Fruit fly (Drosophila melanogaster): ENCODE data around the gene CG3386.

CG3386 gene

DNA sequence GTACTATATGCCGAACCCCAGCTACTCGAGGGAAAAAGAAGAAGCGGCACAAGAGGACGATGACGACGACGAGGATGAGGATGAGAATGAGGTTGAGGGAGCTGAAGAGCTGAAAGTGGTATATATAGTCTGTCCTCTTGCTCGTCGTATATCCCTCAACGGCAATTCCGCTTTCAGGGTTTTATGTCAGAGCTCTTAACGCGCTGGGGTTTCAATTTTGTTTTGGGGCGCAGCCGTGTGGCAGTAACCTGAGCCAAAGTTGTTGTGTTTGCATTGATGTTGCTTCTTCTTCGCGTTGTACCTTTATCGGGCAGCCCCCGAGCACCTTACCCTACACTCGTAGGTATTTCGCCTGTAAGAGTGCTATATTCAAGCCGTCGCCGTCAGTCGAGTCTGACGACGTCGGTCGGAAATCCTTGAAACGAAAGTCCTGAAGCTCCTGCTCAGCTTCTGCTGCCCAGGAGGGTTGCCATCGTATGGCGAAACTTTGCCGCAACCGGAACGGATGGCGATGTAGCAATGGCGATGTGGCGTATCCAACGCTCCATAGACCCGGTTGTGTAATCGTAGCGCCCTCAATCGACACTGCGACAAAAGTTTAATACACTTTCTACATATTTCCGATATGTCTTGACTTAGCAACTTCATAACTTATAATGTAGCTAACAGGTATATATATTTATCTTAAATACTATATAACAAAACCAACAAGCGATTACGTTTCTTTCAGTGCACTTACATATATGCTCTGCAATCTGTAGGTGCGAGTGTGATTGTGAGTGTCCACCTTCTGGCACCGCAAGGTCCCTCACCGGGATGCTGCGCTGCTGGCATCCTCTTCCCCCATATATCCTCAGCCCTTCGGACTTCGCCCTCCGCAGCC is 22.6 kb upstream of the CG3386 start (continued):
- TF ChIP-seq vnd (GFP tag; IDR thresholded peaks at IDR 0.05; ENCODE audit: partially characterized antibody) (no peak), aop (GFP tag; IDR thresholded peaks at IDR 0.05) (no peak), MESR4 (GFP tag; optimal IDR thresholded peaks at IDR 0.05) (no peak), dmrt99B (tag; optimal IDR thresholded peaks at IDR 0.05) (peak; percentile 48), slp2 (GFP tag; optimal IDR thresholded peaks at IDR 0.05) (no peak), CG11398 (GFP tag; optimal IDR thresholded peaks at IDR 0.05) (no peak), ranshi (GFP tag; IDR thresholded peaks at IDR 0.05) (peak; percentile 49; the same call in 1 of the 2 replicates), CG8388 (GFP tag; optimal IDR thresholded peaks at IDR 0.05) (no peak), CG14441 (GFP tag; IDR thresholded peaks at IDR 0.05) (no peak), ash1 (GFP tag; optimal IDR thresholded peaks at IDR 0.05) (no peak), CG14965 (GFP tag; optimal IDR thresholded peaks at IDR 0.05; ENCODE audit: borderline replicate concordance) (no peak), gce (GFP tag; IDR thresholded peaks at IDR 0.05) (no peak), Gsc (GFP tag; IDR thresholded peaks at IDR 0.05) (no peak), CG15601 (tag; optimal IDR thresholded peaks at IDR 0.05) (no peak), repo (GFP tag; optimal IDR thresholded peaks at IDR 0.05) (no peak), HLH3B (GFP tag; IDR thresholded peaks at IDR 0.05) (0 out of 2 replicates have a peak, but pooled peaks have one; percentile 12), Aef1 (GFP tag; IDR thresholded peaks at IDR 0.05) (no peak), CG12769 (tag; optimal IDR thresholded peaks at IDR 0.05) (peak; percentile 40), Hr51 (GFP tag; optimal IDR thresholded peaks at IDR 0.05) (peak in 1 of 2 experiments; percentile 54), CG33557 (GFP tag; optimal IDR thresholded peaks at IDR 0.05) (no peak), eyg (GFP tag; optimal IDR thresholded peaks at IDR 0.05) (no peak), ftz-f1 (GFP tag; optimal IDR thresholded peaks at IDR 0.05) (no peak), nau (GFP tag; optimal IDR thresholded peaks at IDR 0.05) (no peak), CG13123 (GFP tag; optimal IDR thresholded peaks at IDR 0.05) (no peak), CG18262 (tag; optimal IDR thresholded peaks at IDR 0.05) (peak; percentile 5), slbo (GFP tag; IDR thresholded peaks at IDR 0.05) (peak; percentile 50; the same call in 1 of the 2 replicates), sna (GFP tag; IDR thresholded peaks at IDR 0.05; ENCODE audit: partially characterized antibody) (no peak), CG8281 (tag; optimal IDR thresholded peaks at IDR 0.05) (no peak), CG8290 (GFP tag; optimal IDR thresholded peaks at IDR 0.05) (no peak), CG8290 (tag; optimal IDR thresholded peaks at IDR 0.05) (no peak), Oaz (GFP tag; IDR thresholded peaks at IDR 0.05) (no peak), CG4820 (GFP tag; optimal IDR thresholded peaks at IDR 0.05) (no peak), caup (GFP tag; optimal IDR thresholded peaks at IDR 0.05; ENCODE audit: severe bottlenecking) (peak; percentile 24), CG18476 (GFP tag; optimal IDR thresholded peaks at IDR 0.05) (no peak), Chrac-16 (GFP tag; optimal IDR thresholded peaks at IDR 0.05) (no peak), CG9817 (tag; optimal IDR thresholded peaks at IDR 0.05) (no peak), hbn (GFP tag; IDR thresholded peaks at IDR 0.05; ENCODE audit: partially characterized antibody) (no peak), CG1602 (GFP tag; optimal IDR thresholded peaks at IDR 0.05) (no peak), chn (GFP tag; optimal IDR thresholded peaks at IDR 0.05) (no peak), CG4707 (GFP tag; optimal IDR thresholded peaks at IDR 0.05) (no peak), stc (GFP tag; IDR thresholded peaks at IDR 0.05) (0 out of 2 replicates have a peak, but pooled peaks have one; percentile 42), D (optimal IDR thresholded peaks at IDR 0.05) (no peak), D (GFP tag; optimal IDR thresholded peaks at IDR 0.05) (no peak), Atf6 (GFP tag; IDR thresholded peaks at IDR 0.05) (peak; percentile 32; the same call in 1 of the 2 replicates), CG3995 (GFP tag; optimal IDR thresholded peaks at IDR 0.05) (no peak), CG10654 (GFP tag; optimal IDR thresholded peaks at IDR 0.05) (no peak), CG1024 (GFP tag; IDR thresholded peaks at IDR 0.05) (peak; percentile 52; the same call in 1 of the 2 replicates), CG4404 (GFP tag; IDR thresholded peaks at IDR 0.05) (no peak), CG11093 (GFP tag; IDR thresholded peaks at IDR 0.05) (no peak)
